Worm (Caenorhabditis elegans) whole organism, L1 larva: ENCODE measurements around the gene F11G11.15.

ENCODE experiments used
- aly-2 ChIP-seq: fragments of 150-350 bp; optimal IDR thresholded peaks from 2 replicates; lab custom pipeline; 2014; ENCODE audit warnings: missing biosample characterization, missing genetic modification characterization
- elt-3 ChIP-seq, 6 experiments: fragments of 150-350 bp in 1 of 6; sonication (generic microtip); optimal IDR thresholded peaks; 2 replicates each; lab custom pipeline; 2017 to 2018; ENCODE audit warnings: missing biosample characterization in 6 of 6, missing genetic modification characterization in 6 of 6, inconsistent platforms in 1 of 6
- hlh-17 ChIP-seq: fragments of 200-800 bp; sonication (Bioruptor generic); optimal IDR thresholded peaks from 2 replicates; lab custom pipeline; 2018; ENCODE audit warnings: missing genetic modification characterization, mild to moderate bottlenecking, missing compliant biosample characterization, moderate library complexity, borderline replicate concordance
- jun-1 ChIP-seq: fragments of 150-350 bp; optimal IDR thresholded peaks from 2 replicates; lab custom pipeline; 2014; ENCODE audit warnings: missing biosample characterization, missing genetic modification reagents, missing genetic modification characterization
- rnt-1 ChIP-seq: sonication (generic microtip); optimal IDR thresholded peaks from 2 replicates; lab custom pipeline; 2016; ENCODE audit warnings: mild to moderate bottlenecking, missing genetic modification characterization, moderate library complexity, missing compliant biosample characterization
- sptf-1 ChIP-seq: fragments of 150-350 bp; optimal IDR thresholded peaks from 2 replicates; lab custom pipeline; 2014; ENCODE audit warnings: missing biosample characterization, missing genetic modification characterization
- sup-37 ChIP-seq: fragments of 200-800 bp; sonication (Bioruptor generic); optimal IDR thresholded peaks from 2 replicates; lab custom pipeline; 2018; ENCODE audit warnings: mild to moderate bottlenecking, missing genetic modification characterization, missing compliant biosample characterization
- unc-30 ChIP-seq: sonication (generic microtip); optimal IDR thresholded peaks from 2 replicates; lab custom pipeline; 2017; ENCODE audit warnings: missing biosample characterization, missing genetic modification characterization
- ztf-4 ChIP-seq: fragments of 150-350 bp; optimal IDR thresholded peaks from 2 replicates; lab custom pipeline; 2014; ENCODE audit warnings: missing biosample characterization, missing genetic modification characterization

- TF ChIP-seq rnt-1 (no peak), unc-30 (no peak), aly-2 (tag; lab: Kevin White, UChicago) (no peak), sptf-1 (tag; lab: Kevin White, UChicago) (no peak), sup-37 (GFP tag; lab: Kevin White, UChicago) (no peak), hlh-17 (no peak), ztf-4 (tag; lab: Kevin White, UChicago) (no peak), jun-1 (tag; lab: Kevin White, UChicago) (no peak), elt-3 (tag; optimal IDR thresholded peaks at IDR 0.05; lab: Kevin White, UChicago) (peak in 2 of 6 experiments; percentile 9 to 17)
Measured at ce11 chrII:4881727-4882126, 7.1 kb downstream of the F11G11.15 start, which contains the start of gene gst-7.
